Worm (Caenorhabditis elegans): ENCODE measurements around the gene C55A6.3.
"Not testable (repeated sequence)": the region's sequence is repeated elsewhere in the genome, so short reads cannot be mapped to it uniquely, and the experiment has no call there.

Gene C55A6.3

ce11 chrV:11486680-11487079 lies 26.7 kb downstream of the C55A6.3 start, which contains the start of gene T11F9.10:
Gene T11F9.10 (plus strand): TSS chrV:11486980.
- no peak for TF ChIP-seq mdl-1 (tag; optimal IDR thresholded peaks at IDR 0.05)
- TF ChIP-seq gmeb-1 (tag; optimal IDR thresholded peaks at IDR 0.05), result no peak
- TF ChIP-seq elt-3 (tag; optimal IDR thresholded peaks at IDR 0.05), result no peak
- no peak for TF ChIP-seq R02D3.7 (tag; optimal IDR thresholded peaks at IDR 0.05)
- no peak for TF ChIP-seq nhr-25 (tag; optimal IDR thresholded peaks at IDR 0.05)
- TF ChIP-seq snpc-4 (tag; optimal IDR thresholded peaks at IDR 0.05), result no peak
- no peak for TF ChIP-seq nhr-10 (tag; optimal IDR thresholded peaks at IDR 0.05)
- TF ChIP-seq sem-4 (tag; optimal IDR thresholded peaks at IDR 0.05), result no peak
- no peak for TF ChIP-seq ceh-16 (tag; optimal IDR thresholded peaks at IDR 0.05)
- TF ChIP-seq blmp-1 (tag; optimal IDR thresholded peaks at IDR 0.05; ENCODE audit: insufficient read depth), result no peak
- TF ChIP-seq skn-1 (tag; optimal IDR thresholded peaks at IDR 0.05), result no peak
- TF ChIP-seq nhr-77 (tag; optimal IDR thresholded peaks at IDR 0.05), result no peak
- no peak for TF ChIP-seq peb-1 (tag; optimal IDR thresholded peaks at IDR 0.05)
- TF ChIP-seq mbf-1 (tag; optimal IDR thresholded peaks at IDR 0.05), result no peak
- no peak for TF ChIP-seq unc-55 (GFP tag; optimal IDR thresholded peaks at IDR 0.05)

- TF ChIP-seq unc-39 (tag; optimal IDR thresholded peaks at IDR 0.05) (no peak), skn-1 (tag; optimal IDR thresholded peaks at IDR 0.05) (no peak), nhr-77 (tag; optimal IDR thresholded peaks at IDR 0.05) (no peak), elt-3 (tag; optimal IDR thresholded peaks at IDR 0.05) (no peak), nhr-237 (tag; optimal IDR thresholded peaks at IDR 0.05) (no peak), nhr-21 (tag; optimal IDR thresholded peaks at IDR 0.05) (no peak), dmd-4 (tag; optimal IDR thresholded peaks at IDR 0.05) (no peak), nhr-11 (tag; optimal IDR thresholded peaks at IDR 0.05) (no peak), unc-55 (GFP tag; optimal IDR thresholded peaks at IDR 0.05) (no peak), ztf-11 (tag; optimal IDR thresholded peaks at IDR 0.05) (no peak)
Observed at ce11 chrV:11485558-11485957, 27.8 kb downstream of the C55A6.3 start, which contains the start of gene srh-1. Gene srh-1 (plus strand): TSS chrV:11485858.

- no peak for TF ChIP-seq nhr-11 (tag; optimal IDR thresholded peaks at IDR 0.05)
- no peak for TF ChIP-seq ama-1 (optimal IDR thresholded peaks at IDR 0.05)
- TF ChIP-seq ceh-82 (tag; optimal IDR thresholded peaks at IDR 0.05), result no peak
- TF ChIP-seq lin-39 (tag; optimal IDR thresholded peaks at IDR 0.05), result no peak
- TF ChIP-seq snpc-4 (tag; optimal IDR thresholded peaks at IDR 0.05), result no peak
- no peak for TF ChIP-seq blmp-1 (tag; optimal IDR thresholded peaks at IDR 0.05; ENCODE audit: insufficient read depth)
- no peak for TF ChIP-seq nhr-21 (tag; optimal IDR thresholded peaks at IDR 0.05)
- no peak for TF ChIP-seq crh-2 (tag; optimal IDR thresholded peaks at IDR 0.05)
- TF ChIP-seq aly-2 (tag; optimal IDR thresholded peaks at IDR 0.05), result no peak
Observed at ce11 chrV:11484404-11484803, 28.9 kb downstream of the C55A6.3 start.

DNA sequence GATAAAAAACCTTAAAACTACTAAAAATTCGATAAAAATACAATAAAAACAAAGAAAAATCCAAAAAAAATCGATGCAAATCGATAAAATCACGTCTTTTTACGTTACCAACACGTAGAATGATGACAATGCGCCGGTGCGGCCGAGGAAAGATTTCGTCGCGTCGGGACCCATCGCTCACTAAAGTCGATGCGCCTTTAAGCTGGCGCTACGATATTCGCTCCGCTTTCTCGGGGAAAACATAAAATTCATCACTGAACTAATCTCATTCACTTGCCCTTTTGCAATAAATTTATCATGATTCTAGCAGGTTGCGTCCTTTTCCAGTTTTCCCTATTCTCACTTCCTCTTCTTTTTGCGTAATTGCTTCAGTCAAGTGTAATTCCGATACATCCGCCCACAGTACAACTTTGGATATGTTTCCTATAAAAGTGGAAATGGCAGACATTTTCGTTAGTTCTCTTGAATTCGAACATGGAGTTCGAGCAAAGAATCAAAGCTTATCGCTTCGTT lies 29.7 kb downstream of the C55A6.3 start, which contains the start of gene col-157:
TSS of gene col-157 (plus strand) at position 463 of the 513 bp plus-strand sequence.
- TF ChIP-seq lsy-2 (tag; optimal IDR thresholded peaks at IDR 0.05); nhr-6 (tag; optimal IDR thresholded peaks at IDR 0.05); Y55F3AM.14 (GFP tag; optimal IDR thresholded peaks at IDR 0.05): not testable (repeated sequence)

ce11 chrV:11480734-11481133 lies 32.6 kb downstream of the C55A6.3 start, which contains the start of gene T11F9.14:
Gene T11F9.14 (minus strand): TSS chrV:11480834.
- not testable (repeated sequence) for TF ChIP-seq mab-5, snpc-4, unc-39 (tag; optimal IDR thresholded peaks at IDR 0.05)

DNA sequence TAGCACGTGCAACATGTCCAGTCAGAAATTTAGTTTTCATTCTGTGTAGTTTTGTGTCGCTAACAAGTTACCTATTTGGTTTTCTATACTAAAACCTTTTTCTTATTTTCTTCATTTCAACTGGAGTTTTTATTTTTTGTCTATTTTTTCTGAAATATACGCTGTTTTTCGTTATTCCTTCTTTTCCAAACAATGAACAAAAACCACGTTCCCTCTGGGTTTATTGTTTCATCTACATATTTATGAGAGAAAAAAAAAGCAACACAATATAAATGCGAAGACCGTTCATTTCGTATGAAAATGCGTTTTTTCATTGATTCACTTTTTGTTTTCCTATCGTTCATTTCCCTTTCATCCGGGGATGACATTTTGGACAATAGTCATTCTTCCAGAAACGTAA lies 33.9 kb downstream of the C55A6.3 start, which contains the start of gene T11F9.22:
TSS of gene T11F9.22 (plus strand) at position 301 of the 400 bp plus-strand sequence.
- TF ChIP-seq zag-1 (tag; optimal IDR thresholded peaks at IDR 0.05), result no peak
- TF ChIP-seq ceh-82 (tag; optimal IDR thresholded peaks at IDR 0.05), result no peak
- TF ChIP-seq nhr-11 (tag; optimal IDR thresholded peaks at IDR 0.05), result no peak
- TF ChIP-seq nhr-129 (tag; optimal IDR thresholded peaks at IDR 0.05), result no peak
- no peak for TF ChIP-seq egl-27 (tag; optimal IDR thresholded peaks at IDR 0.05)
- no peak for TF ChIP-seq snpc-4 (tag; optimal IDR thresholded peaks at IDR 0.05)
- no peak for TF ChIP-seq unc-62 (GFP tag; optimal IDR thresholded peaks at IDR 0.05)
- TF ChIP-seq ztf-11 (tag; optimal IDR thresholded peaks at IDR 0.05), result no peak
- TF ChIP-seq Y55F3AM.14 (GFP tag; optimal IDR thresholded peaks at IDR 0.05), result no peak
- no peak for TF ChIP-seq alr-1 (tag; optimal IDR thresholded peaks at IDR 0.05)
- TF ChIP-seq gmeb-1 (tag; optimal IDR thresholded peaks at IDR 0.05), result no peak
